Worm (Caenorhabditis elegans): ENCODE data around the gene oig-1.

DNA sequence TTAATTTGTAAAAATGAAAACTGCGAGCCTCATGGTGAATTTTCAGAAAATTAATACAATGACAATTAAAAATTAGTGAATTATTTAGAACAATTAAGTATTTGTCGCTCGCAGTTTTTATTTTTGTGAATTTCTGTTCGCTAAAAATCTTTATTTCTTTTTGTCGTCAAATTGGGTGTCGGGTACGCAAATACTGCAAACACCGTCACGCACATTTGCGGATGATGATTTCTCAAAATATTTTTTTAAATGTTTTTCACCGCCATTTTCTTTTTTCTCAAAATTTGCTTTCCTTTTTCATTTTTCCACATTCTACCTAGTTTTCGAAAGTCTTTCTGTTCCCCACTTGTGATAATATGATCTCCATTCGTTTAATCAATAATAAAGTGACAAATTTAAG lies 36.5 kb downstream of the oig-1 start:
- TF ChIP-seq ceh-100 (GFP tag; IDR thresholded peaks at IDR 0.05) (no peak), hrde-1 (tag; optimal IDR thresholded peaks at IDR 0.05; ENCODE audit: borderline replicate concordance) (no peak), F39B2.1 (GFP tag; IDR thresholded peaks at IDR 0.05) (no peak)
